Fruit fly (Drosophila melanogaster) whole organism, adult: Measurements from ENCODE around the gene CG14079.

Source experiments
- CG14711 ChIP-seq: fragments of 200-800 bp; sonication (Bioruptor generic); optimal IDR thresholded peaks from 2 replicates; lab custom pipeline; 2018; ENCODE audit warnings: missing biosample characterization, mild to moderate bottlenecking, missing genetic modification characterization, moderate library complexity
- CG1620 ChIP-seq: fragments of 200-800 bp; sonication (Bioruptor generic); optimal IDR thresholded peaks from 2 replicates; lab custom pipeline; 2016; ENCODE audit warnings: missing biosample characterization, missing genetic modification characterization
- CG33017 ChIP-seq: fragments of 200-800 bp; sonication (Bioruptor generic); optimal IDR thresholded peaks from 2 replicates; lab custom pipeline; 2018; ENCODE audit warnings: missing biosample characterization, mild to moderate bottlenecking, missing genetic modification characterization, moderate library complexity
- CG7045 ChIP-seq: fragments of 200-800 bp; sonication (Bioruptor generic); optimal IDR thresholded peaks from 2 replicates; lab custom pipeline; 2017; ENCODE audit warnings: missing biosample characterization, mild to moderate bottlenecking, missing genetic modification characterization
- Crg-1 ChIP-seq: fragments of 200-800 bp; sonication (Bioruptor generic); optimal IDR thresholded peaks from 2 replicates; lab custom pipeline; 2016; ENCODE audit warnings: missing biosample characterization, missing genetic modification characterization
- Hr96 ChIP-seq: fragments of 200-800 bp; sonication (Bioruptor generic); optimal IDR thresholded peaks from 2 replicates; lab custom pipeline; 2016; ENCODE audit warnings: missing biosample characterization, missing genetic modification characterization
- Mnt ChIP-seq: fragments of 200-800 bp; sonication (Bioruptor generic); optimal IDR thresholded peaks from 2 replicates; lab custom pipeline; 2016; ENCODE audit warnings: missing biosample characterization, mild to moderate bottlenecking, missing genetic modification characterization
- bab1 ChIP-seq: fragments of 200-800 bp; sonication (Bioruptor generic); optimal IDR thresholded peaks from 3 replicates; lab custom pipeline; 2019; ENCODE audit warnings: missing biosample characterization, mild to moderate bottlenecking, missing genetic modification characterization, moderate library complexity
- cic ChIP-seq: fragments of 200-800 bp; sonication (Bioruptor generic); optimal IDR thresholded peaks from 2 replicates; lab custom pipeline; 2017; ENCODE audit warnings: missing biosample characterization, mild to moderate bottlenecking, missing genetic modification characterization, moderate library complexity
- cnc ChIP-seq, 2 experiments: fragments of >200 bp; optimal IDR thresholded peaks; 2 replicates each; lab custom pipeline; 2017
- kay ChIP-seq: fragments of 200-800 bp; sonication (Bioruptor generic); peaks from one replicate; lab custom pipeline; 2016; ENCODE audit warnings: missing biosample characterization, missing genetic modification characterization, borderline replicate concordance
- ovo ChIP-seq: fragments of 200-800 bp; sonication (Bioruptor generic); optimal IDR thresholded peaks from 2 replicates; lab custom pipeline; 2016; ENCODE audit warnings: missing biosample characterization, missing genetic modification characterization
- pad ChIP-seq: fragments of 200-800 bp; sonication (Bioruptor generic); optimal IDR thresholded peaks from 3 replicates; lab custom pipeline; 2017; ENCODE audit warnings: missing biosample characterization, missing genetic modification characterization, mild to moderate bottlenecking, moderate library complexity, missing genetic modification reagents
- toe ChIP-seq: fragments of 200-800 bp; sonication (Bioruptor generic); optimal IDR thresholded peaks from 2 replicates; lab custom pipeline; 2016; ENCODE audit warnings: missing biosample characterization, missing genetic modification characterization

- TF ChIP-seq CG14711 (no peak), Mnt (GFP tag; lab: Kevin White, UChicago) (no peak), CG7045 (no peak), cic (no peak), CG33017 (no peak), Crg-1 (GFP tag; lab: Kevin White, UChicago) (no peak), pad (GFP tag; lab: Kevin White, UChicago) (no peak), Hr96 (GFP tag; lab: Kevin White, UChicago) (no peak), CG1620 (GFP tag; lab: Kevin White, UChicago) (no peak), bab1 (no peak), kay (GFP tag; lab: Kevin White, UChicago) (no peak), ovo (GFP tag; lab: Kevin White, UChicago) (no peak), cnc (optimal IDR thresholded peaks at IDR 0.05; lab: Kevin White, UChicago) (no peak), toe (GFP tag; lab: Kevin White, UChicago) (no peak)
These were observed 697 bp upstream of the CG14079 start for dm6 chr3L:19097102-19097501.
